Worm (Caenorhabditis elegans): ENCODE measurements around the gene srbc-61.

DNA sequence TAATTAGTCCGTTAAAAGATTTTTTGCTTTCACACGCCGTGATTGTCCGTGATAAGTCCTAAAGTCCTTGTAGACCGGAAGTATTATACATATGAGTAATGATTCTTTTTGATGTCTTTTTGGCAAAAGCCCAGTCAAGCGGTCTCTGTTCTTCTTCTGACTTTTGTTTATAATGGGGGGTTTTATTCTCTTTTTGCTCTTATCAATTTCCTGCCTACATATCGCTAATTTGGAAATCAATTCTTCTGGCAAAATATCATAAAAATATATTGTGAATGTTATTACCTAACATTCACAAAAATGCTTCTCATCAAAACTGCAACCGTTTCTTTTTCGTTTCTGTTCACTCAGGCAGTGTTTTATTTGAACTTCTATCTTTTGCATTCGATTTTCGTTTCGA is at the start of gene srbc-61:
- TF ChIP-seq fos-1 (tag; optimal IDR thresholded peaks at IDR 0.05) (no peak), nhr-77 (tag; optimal IDR thresholded peaks at IDR 0.05) (no peak), unc-98 (GFP tag; IDR thresholded peaks at IDR 0.05) (no peak), lin-39 (tag; optimal IDR thresholded peaks at IDR 0.05) (no peak), ama-1 (optimal IDR thresholded peaks at IDR 0.05) (no peak), ceh-82 (tag; optimal IDR thresholded peaks at IDR 0.05) (no peak), lin-14 (GFP tag; optimal IDR thresholded peaks at IDR 0.05) (no peak), nhr-237 (tag; optimal IDR thresholded peaks at IDR 0.05) (no peak), egl-27 (tag; optimal IDR thresholded peaks at IDR 0.05) (no peak), ztf-4 (tag; optimal IDR thresholded peaks at IDR 0.05) (no peak), hlh-17 (GFP tag; optimal IDR thresholded peaks at IDR 0.05; ENCODE audit: borderline replicate concordance) (no peak), efl-1 (optimal IDR thresholded peaks at IDR 0.05) (no peak), efl-1 (GFP tag; optimal IDR thresholded peaks at IDR 0.05 in 1 of 2) (no peak), aly-2 (tag; optimal IDR thresholded peaks at IDR 0.05) (no peak), nhr-28 (tag; optimal IDR thresholded peaks at IDR 0.05) (no peak)
